Worm (Caenorhabditis elegans) whole organism, L3 larva: ENCODE results near the gene hlh-6.

ENCODE experiments used
- R02D3.7 ChIP-seq: fragments of 150-350 bp; optimal IDR thresholded peaks from 2 replicates; lab custom pipeline; 2014; ENCODE audit warnings: missing biosample characterization, missing genetic modification characterization
- aly-2 ChIP-seq: fragments of 150-350 bp; optimal IDR thresholded peaks from 2 replicates; lab custom pipeline; 2014; ENCODE audit warnings: missing biosample characterization, missing genetic modification characterization
- ama-1 ChIP-seq: fragments of 150-350 bp; optimal IDR thresholded peaks from 2 replicates; lab custom pipeline; 2018
- ceh-16 ChIP-seq: sonication (generic microtip); optimal IDR thresholded peaks from 2 replicates; lab custom pipeline; 2017; ENCODE audit warnings: missing biosample characterization, missing genetic modification characterization
- ceh-28 ChIP-seq: fragments of 150-350 bp; optimal IDR thresholded peaks from 2 replicates; lab custom pipeline; 2014; ENCODE audit warnings: missing biosample characterization, missing genetic modification reagents, missing genetic modification characterization
- egl-27 ChIP-seq: sonication (generic microtip); optimal IDR thresholded peaks from 4 replicates; lab custom pipeline; 2017; ENCODE audit warnings: missing biosample characterization, missing genetic modification reagents, missing genetic modification characterization
- elt-1 ChIP-seq: fragments of 150-350 bp; optimal IDR thresholded peaks from 2 replicates; lab custom pipeline; 2014; ENCODE audit warnings: missing biosample characterization, missing genetic modification characterization
- elt-2 ChIP-seq: sonication (generic microtip); optimal IDR thresholded peaks from 2 replicates; lab custom pipeline; 2016; ENCODE audit warnings: missing genetic modification reagents, mild to moderate bottlenecking, missing genetic modification characterization, missing compliant biosample characterization
- elt-3 ChIP-seq, 3 experiments: fragments of 150-350 bp in 1 of 3; sonication (generic microtip) in 2 of 3; optimal IDR thresholded peaks; 2 replicates in 2 of 3; 4 replicates in 1 of 3; lab custom pipeline; 2014 to 2017; ENCODE audit warnings: missing biosample characterization in 3 of 3, missing genetic modification characterization in 3 of 3
- eor-1 ChIP-seq, 2 experiments: fragments of 150-350 bp; optimal IDR thresholded peaks; 2 replicates each; lab custom pipeline; 2014 to 2018; ENCODE audit warnings: missing biosample characterization in 2 of 2, missing genetic modification characterization in 2 of 2
- hmg-11 ChIP-seq: sonication (generic microtip); optimal IDR thresholded peaks from 2 replicates; lab custom pipeline; 2016; ENCODE audit warnings: missing genetic modification characterization, missing compliant biosample characterization
- lin-15B ChIP-seq: fragments of 150-350 bp; optimal IDR thresholded peaks from 2 replicates; lab custom pipeline; 2014; ENCODE audit warnings: missing biosample characterization, missing genetic modification characterization
- lin-39 ChIP-seq: fragments of 150-350 bp; optimal IDR thresholded peaks from 2 replicates; lab custom pipeline; 2018; ENCODE audit warnings: missing biosample characterization, missing genetic modification reagents, missing genetic modification characterization
- lsy-12 ChIP-seq: sonication (generic microtip); optimal IDR thresholded peaks from 2 replicates; lab custom pipeline; 2016; ENCODE audit warnings: mild to moderate bottlenecking, missing genetic modification characterization, missing compliant biosample characterization
- mdl-1 ChIP-seq: fragments of 150-350 bp; optimal IDR thresholded peaks from 2 replicates; lab custom pipeline; 2014; ENCODE audit warnings: missing biosample characterization, missing genetic modification characterization
- mml-1 ChIP-seq: fragments of 150-350 bp; sonication (generic microtip); optimal IDR thresholded peaks from 3 replicates; lab custom pipeline; 2014; ENCODE audit warnings: missing biosample characterization, missing genetic modification characterization
- nfya-1 ChIP-seq: sonication (generic microtip); optimal IDR thresholded peaks from 2 replicates; lab custom pipeline; 2017; ENCODE audit warnings: missing genetic modification characterization, mild to moderate bottlenecking, missing compliant biosample characterization, antibody characterized with exemption, moderate library complexity; ENCODE audit not compliant: insufficient read depth
- nhr-12 ChIP-seq: fragments of 150-350 bp; optimal IDR thresholded peaks from 2 replicates; lab custom pipeline; 2014; ENCODE audit warnings: missing biosample characterization, missing genetic modification characterization
- nhr-23 ChIP-seq: fragments of 150-350 bp; optimal IDR thresholded peaks from 2 replicates; lab custom pipeline; 2014; ENCODE audit warnings: missing biosample characterization, missing genetic modification reagents, missing genetic modification characterization
- nhr-237 ChIP-seq: fragments of 150-350 bp; optimal IDR thresholded peaks from 2 replicates; lab custom pipeline; 2014; ENCODE audit warnings: missing biosample characterization, missing genetic modification characterization
- nhr-25 ChIP-seq: sonication (generic microtip); optimal IDR thresholded peaks from 2 replicates; lab custom pipeline; 2017; ENCODE audit warnings: missing biosample characterization, missing genetic modification characterization
- nhr-43 ChIP-seq: sonication (generic microtip); optimal IDR thresholded peaks from 2 replicates; lab custom pipeline; 2016; ENCODE audit warnings: mild to moderate bottlenecking, missing genetic modification characterization, missing compliant biosample characterization; ENCODE audit not compliant: poor library complexity, severe bottlenecking
- pha-4 ChIP-seq: fragments of 150-350 bp; optimal IDR thresholded peaks from 2 replicates; lab custom pipeline; 2014; ENCODE audit warnings: missing biosample characterization, missing genetic modification reagents, missing genetic modification characterization
- pqm-1 ChIP-seq: fragments of 150-350 bp; optimal IDR thresholded peaks from 2 replicates; lab custom pipeline; 2017; ENCODE audit warnings: missing biosample characterization, missing genetic modification characterization, inconsistent platforms
- sea-2 ChIP-seq: fragments of 150-350 bp; sonication (generic microtip); optimal IDR thresholded peaks from 4 replicates; lab custom pipeline; 2014; ENCODE audit warnings: missing biosample characterization, missing genetic modification reagents, missing genetic modification characterization
- skn-1 ChIP-seq: fragments of 150-350 bp; optimal IDR thresholded peaks from 2 replicates; lab custom pipeline; 2014; ENCODE audit warnings: missing biosample characterization, missing genetic modification characterization
- tbx-2 ChIP-seq: sonication (generic microtip); optimal IDR thresholded peaks from 2 replicates; lab custom pipeline; 2016; ENCODE audit warnings: mild to moderate bottlenecking, missing genetic modification characterization, missing compliant biosample characterization
- unc-39 ChIP-seq: sonication (generic microtip); optimal IDR thresholded peaks from 4 replicates; lab custom pipeline; 2017; ENCODE audit warnings: missing biosample characterization, missing genetic modification characterization
- unc-62 ChIP-seq: fragments of 150-350 bp; sonication (generic microtip); optimal IDR thresholded peaks from 4 replicates; lab custom pipeline; 2014; ENCODE audit warnings: missing biosample characterization, missing genetic modification reagents, missing genetic modification characterization
- zag-1 ChIP-seq: fragments of 150-350 bp; optimal IDR thresholded peaks from 2 replicates; lab custom pipeline; 2014; ENCODE audit warnings: missing biosample characterization, missing genetic modification characterization
- ztf-4 ChIP-seq: fragments of 150-350 bp; optimal IDR thresholded peaks from 2 replicates; lab custom pipeline; 2014; ENCODE audit warnings: missing biosample characterization, missing genetic modification characterization

Gene hlh-6

DNA sequence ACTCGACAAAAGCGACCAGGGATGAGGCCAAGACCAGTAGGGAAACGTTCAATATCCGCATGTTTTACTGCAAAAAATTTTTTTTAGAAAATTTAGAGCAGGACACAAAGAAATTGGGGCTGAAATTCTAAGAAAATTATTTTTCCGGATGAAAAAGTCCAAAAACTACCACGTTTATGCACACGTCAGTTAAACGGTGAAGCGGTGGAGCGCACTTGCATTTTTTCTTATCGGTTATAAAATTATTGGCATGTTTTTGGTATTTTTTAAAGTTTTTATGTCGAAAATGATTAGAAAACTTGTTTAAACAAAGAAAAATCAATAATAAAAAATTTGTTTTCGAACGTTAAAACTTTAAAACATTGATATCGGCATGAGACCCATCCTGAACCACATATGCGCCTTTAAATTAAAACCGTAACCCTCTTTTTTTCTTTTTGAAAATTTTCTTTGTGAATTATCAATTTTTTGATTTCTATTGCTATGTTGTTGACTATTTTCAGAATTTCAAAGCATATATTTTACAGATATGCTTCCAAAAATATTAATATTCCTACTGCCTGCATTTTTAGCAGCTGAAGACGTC lies 9.6 kb upstream of the hlh-6 start, which contains the start of the genes dnj-20 and ZK1307.8:
dnj-20 (minus strand) TSS at position 67 of the 586 bp plus-strand sequence.
ZK1307.8 (plus strand) TSS at position 504 of the 586 bp plus-strand sequence.
- TF ChIP-seq R02D3.7: no peak
- peak; percentile 40 for TF ChIP-seq lin-15B (tag; lab: Kevin White, UChicago)
- TF ChIP-seq pha-4 (tag; lab: Kevin White, UChicago): peak; percentile 9
- TF ChIP-seq hmg-11 (tag; lab: Kevin White, UChicago): peak; percentile 33
- no peak for TF ChIP-seq egl-27 (tag; lab: Kevin White, UChicago)
- peak; percentile 34 for TF ChIP-seq pqm-1
- TF ChIP-seq lin-39 (tag; lab: Kevin White, UChicago): peak; percentile 22
- peak; percentile 34 for TF ChIP-seq nfya-1 (tag; lab: Kevin White, UChicago)
- peak; percentile 45 for TF ChIP-seq elt-2 (tag; lab: Kevin White, UChicago)
- TF ChIP-seq nhr-43: no peak

- no peak for TF ChIP-seq skn-1 (tag; lab: Kevin White, UChicago)
- TF ChIP-seq nhr-23: peak; percentile 8
- peak; percentile 91 for TF ChIP-seq pha-4 (tag; lab: Kevin White, UChicago)
Observed at ce11 chrII:9621913-9622348, 7.3 kb upstream of the hlh-6 start.

ce11 chrII:9621121-9621520 lies 6.5 kb upstream of the hlh-6 start:
- TF ChIP-seq eor-1 (tag; optimal IDR thresholded peaks at IDR 0.05; lab: Kevin White, UChicago) (no peak), unc-62 (GFP tag; lab: Kevin White, UChicago) (peak; percentile 25), nfya-1 (tag; lab: Kevin White, UChicago) (peak; percentile 32), lin-39 (tag; lab: Kevin White, UChicago) (peak; percentile 52), pha-4 (tag; lab: Kevin White, UChicago) (peak; percentile 60), ama-1 (lab: Kevin White, UChicago) (peak; percentile 31), aly-2 (no peak), nhr-237 (no peak), hmg-11 (tag; lab: Kevin White, UChicago) (peak; percentile 6), ztf-4 (tag; lab: Kevin White, UChicago) (no peak), ceh-28 (tag; lab: Kevin White, UChicago) (no peak)

DNA sequence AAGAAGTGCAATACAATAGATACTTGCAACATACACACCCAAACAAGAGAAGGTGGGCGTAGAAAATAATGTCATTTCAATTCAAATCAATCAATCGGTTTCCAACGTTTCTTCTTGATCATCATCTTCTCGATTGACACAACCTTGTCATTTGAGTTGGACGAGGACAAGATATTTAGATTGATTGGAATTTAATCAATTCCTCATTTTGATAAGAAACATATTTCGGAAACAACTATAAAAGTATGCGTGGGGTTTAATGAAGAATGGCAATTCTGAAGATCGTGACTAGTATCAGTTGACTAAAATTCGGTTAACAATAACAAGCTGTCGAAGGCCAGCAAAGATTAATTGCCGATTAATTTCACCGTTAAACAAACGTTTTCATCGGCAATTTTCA lies 6.0 kb upstream of the hlh-6 start:
- TF ChIP-seq skn-1 (tag; lab: Kevin White, UChicago) (no peak), nhr-12 (no peak), mdl-1 (tag; lab: Kevin White, UChicago) (no peak), elt-1 (tag; lab: Kevin White, UChicago) (peak; percentile 24), hmg-11 (tag; lab: Kevin White, UChicago) (no peak), nhr-23 (peak; percentile 10), egl-27 (tag; lab: Kevin White, UChicago) (no peak), lin-15B (tag; lab: Kevin White, UChicago) (no peak), nhr-25 (tag; lab: Kevin White, UChicago) (peak; percentile 59), eor-1 (tag; optimal IDR thresholded peaks at IDR 0.05; lab: Kevin White, UChicago) (no peak), nhr-43 (peak; percentile 46), elt-2 (tag; lab: Kevin White, UChicago) (no peak), R02D3.7 (no peak), pha-4 (tag; lab: Kevin White, UChicago) (no peak)

ce11 chrII:9619995-9620535 lies 5.4 kb upstream of the hlh-6 start:
- TF ChIP-seq lsy-12 (tag; lab: Kevin White, UChicago) (no peak), R02D3.7 (no peak), nfya-1 (tag; lab: Kevin White, UChicago) (peak; percentile 43), pha-4 (tag; lab: Kevin White, UChicago) (no peak), ama-1 (lab: Kevin White, UChicago) (peak; percentile 81), ceh-16 (tag; lab: Kevin White, UChicago) (no peak), zag-1 (no peak), nhr-23 (peak; percentile 10), nhr-43 (no peak), sea-2 (GFP tag; lab: Kevin White, UChicago) (no peak), unc-39 (tag; lab: Kevin White, UChicago) (no peak), tbx-2 (tag; lab: Kevin White, UChicago) (no peak), mml-1 (tag; lab: Kevin White, UChicago) (no peak), elt-2 (tag; lab: Kevin White, UChicago) (peak; percentile 68), elt-3 (tag; optimal IDR thresholded peaks at IDR 0.05; lab: Kevin White, UChicago) (peak in 1 of 3 experiments; percentile 43), skn-1 (tag; lab: Kevin White, UChicago) (no peak)
